Worm (Caenorhabditis elegans): ENCODE results near the gene C29F7.10.

C29F7.10 gene

ce11 chrX:13462519-13462918 lies 31.2 kb upstream of the C29F7.10 start, which contains the start of gene F02D10.3:
F02D10.3 (minus strand) TSS chrX:13462619.
- TF ChIP-seq daf-12 (tag; optimal IDR thresholded peaks at IDR 0.05) (no peak), aly-2 (tag; optimal IDR thresholded peaks at IDR 0.05) (no peak), unc-39 (tag; optimal IDR thresholded peaks at IDR 0.05) (no peak), sea-2 (GFP tag; optimal IDR thresholded peaks at IDR 0.05) (no peak), nhr-43 (tag; optimal IDR thresholded peaks at IDR 0.05; ENCODE audit: poor library complexity, severe bottlenecking) (no peak), nhr-77 (tag; optimal IDR thresholded peaks at IDR 0.05) (no peak), nhr-237 (tag; optimal IDR thresholded peaks at IDR 0.05) (no peak), fos-1 (tag; optimal IDR thresholded peaks at IDR 0.05) (no peak), snpc-4 (tag; optimal IDR thresholded peaks at IDR 0.05) (no peak), hmg-11 (tag; optimal IDR thresholded peaks at IDR 0.05) (no peak), egl-27 (tag; optimal IDR thresholded peaks at IDR 0.05) (no peak), eor-1 (tag; optimal IDR thresholded peaks at IDR 0.05) (no peak), egl-5 (tag; optimal IDR thresholded peaks at IDR 0.05) (no peak), ZK546.5 (tag; optimal IDR thresholded peaks at IDR 0.05) (no peak), elt-3 (tag; optimal IDR thresholded peaks at IDR 0.05) (no peak), ztf-4 (tag; optimal IDR thresholded peaks at IDR 0.05) (no peak), pqm-1 (tag; optimal IDR thresholded peaks at IDR 0.05) (no peak), nhr-76 (tag; optimal IDR thresholded peaks at IDR 0.05) (no peak)

- TF ChIP-seq ceh-82 (tag; optimal IDR thresholded peaks at IDR 0.05) (no peak), ztf-4 (tag; optimal IDR thresholded peaks at IDR 0.05) (no peak), elt-2 (tag; optimal IDR thresholded peaks at IDR 0.05) (no peak), lin-39 (tag; optimal IDR thresholded peaks at IDR 0.05) (no peak), tbx-2 (tag; optimal IDR thresholded peaks at IDR 0.05) (no peak)
These were observed 25.2 kb upstream of the C29F7.10 start, which contains the start of gene flr-1 for ce11 chrX:13456442-13456841. flr-1 (minus strand) TSS chrX:13456542.

- no peak for TF ChIP-seq ceh-28 (tag; optimal IDR thresholded peaks at IDR 0.05)
- TF ChIP-seq unc-39 (tag; optimal IDR thresholded peaks at IDR 0.05), result no peak
- TF ChIP-seq mml-1 (tag; optimal IDR thresholded peaks at IDR 0.05), result no peak
- TF ChIP-seq zag-1 (tag; optimal IDR thresholded peaks at IDR 0.05), result no peak
- no peak for TF ChIP-seq jun-1 (tag; optimal IDR thresholded peaks at IDR 0.05)
- TF ChIP-seq nhr-237 (tag; optimal IDR thresholded peaks at IDR 0.05), result no peak
- no peak for TF ChIP-seq pha-4 (tag; optimal IDR thresholded peaks at IDR 0.05)
These were observed 20.3 kb upstream of the C29F7.10 start, which contains the start of gene F02D10.6 for ce11 chrX:13451578-13451977. F02D10.6 (minus strand) TSS chrX:13451678.

ce11 chrX:13448665-13449099 lies 17.4 kb upstream of the C29F7.10 start:
- TF ChIP-seq elt-2 (tag; optimal IDR thresholded peaks at IDR 0.05) (peak; percentile 62), egl-5 (tag; optimal IDR thresholded peaks at IDR 0.05) (peak; percentile 39), hmg-11 (tag; optimal IDR thresholded peaks at IDR 0.05) (peak; percentile 88), nfya-1 (tag; optimal IDR thresholded peaks at IDR 0.05; ENCODE audit: insufficient read depth) (peak; percentile 67), lin-15B (tag; optimal IDR thresholded peaks at IDR 0.05) (peak; percentile 2), nhr-43 (tag; optimal IDR thresholded peaks at IDR 0.05; ENCODE audit: poor library complexity, severe bottlenecking) (peak; percentile 25), nhr-23 (tag; optimal IDR thresholded peaks at IDR 0.05) (peak; percentile 52), lsy-12 (tag; optimal IDR thresholded peaks at IDR 0.05) (peak; percentile 84), skn-1 (tag; optimal IDR thresholded peaks at IDR 0.05) (peak; percentile 71), nhr-25 (tag; optimal IDR thresholded peaks at IDR 0.05) (peak; percentile 11), ceh-82 (tag; optimal IDR thresholded peaks at IDR 0.05) (peak; percentile 18), pha-4 (tag; optimal IDR thresholded peaks at IDR 0.05) (peak; percentile 17), tbx-2 (tag; optimal IDR thresholded peaks at IDR 0.05) (peak; percentile 68), lin-39 (tag; optimal IDR thresholded peaks at IDR 0.05) (peak; percentile 11)

ce11 chrX:13446418-13446817 lies 15.1 kb upstream of the C29F7.10 start, which contains the start of gene set-8:
set-8 (plus strand) TSS chrX:13446718.
- no peak for TF ChIP-seq unc-62 (GFP tag; optimal IDR thresholded peaks at IDR 0.05)
- no peak for TF ChIP-seq ceh-9 (tag; optimal IDR thresholded peaks at IDR 0.05)
- no peak for TF ChIP-seq sea-2 (GFP tag; optimal IDR thresholded peaks at IDR 0.05)
- TF ChIP-seq ceh-28 (tag; optimal IDR thresholded peaks at IDR 0.05), result no peak
- no peak for TF ChIP-seq lin-39 (tag; optimal IDR thresholded peaks at IDR 0.05)
- TF ChIP-seq nfya-1 (tag; optimal IDR thresholded peaks at IDR 0.05; ENCODE audit: insufficient read depth), result no peak
- no peak for TF ChIP-seq nhr-11 (tag; optimal IDR thresholded peaks at IDR 0.05)
- no peak for TF ChIP-seq tbx-2 (tag; optimal IDR thresholded peaks at IDR 0.05)
- no peak for TF ChIP-seq skn-1 (tag; optimal IDR thresholded peaks at IDR 0.05)
- TF ChIP-seq jun-1 (tag; optimal IDR thresholded peaks at IDR 0.05), result no peak
- no peak for TF ChIP-seq ztf-4 (tag; optimal IDR thresholded peaks at IDR 0.05)
- no peak for TF ChIP-seq ceh-82 (tag; optimal IDR thresholded peaks at IDR 0.05)
- TF ChIP-seq daf-12 (tag; optimal IDR thresholded peaks at IDR 0.05), result no peak
- no peak for TF ChIP-seq R02D3.7 (tag; optimal IDR thresholded peaks at IDR 0.05)
- no peak for TF ChIP-seq fos-1 (tag; optimal IDR thresholded peaks at IDR 0.05)
- TF ChIP-seq aly-2 (tag; optimal IDR thresholded peaks at IDR 0.05), result no peak
- TF ChIP-seq egl-27 (tag; optimal IDR thresholded peaks at IDR 0.05), result no peak
- no peak for TF ChIP-seq nhr-77 (tag; optimal IDR thresholded peaks at IDR 0.05)
- no peak for TF ChIP-seq eor-1 (tag; optimal IDR thresholded peaks at IDR 0.05)
